Worm (Caenorhabditis elegans): ENCODE results near the gene ulp-1.

- TF ChIP-seq elt-3 (tag; optimal IDR thresholded peaks at IDR 0.05) (no peak), ztf-11 (tag; optimal IDR thresholded peaks at IDR 0.05) (no peak), nhr-237 (tag; optimal IDR thresholded peaks at IDR 0.05) (no peak), skn-1 (tag; optimal IDR thresholded peaks at IDR 0.05) (no peak), F13H6.1 (tag; optimal IDR thresholded peaks at IDR 0.05) (no peak), mdl-1 (tag; optimal IDR thresholded peaks at IDR 0.05) (no peak), nhr-11 (tag; optimal IDR thresholded peaks at IDR 0.05) (no peak), unc-55 (GFP tag; optimal IDR thresholded peaks at IDR 0.05) (no peak), unc-39 (tag; optimal IDR thresholded peaks at IDR 0.05) (no peak), snpc-4 (tag; optimal IDR thresholded peaks at IDR 0.05) (no peak)
These were observed 23.7 kb downstream of the ulp-1 start for ce11 chrIII:5145874-5146273.

All from whole organism, L2 larva.